Worm (Caenorhabditis elegans): ENCODE results near the gene fbxa-30.

- TF ChIP-seq chd-7 (tag; optimal IDR thresholded peaks at IDR 0.05) (no peak), ama-1 (optimal IDR thresholded peaks at IDR 0.05) (no peak), ama-1 (GFP tag; optimal IDR thresholded peaks at IDR 0.05) (no peak), sea-2 (GFP tag; IDR thresholded peaks at IDR 0.05) (no peak), ceh-27 (GFP tag; optimal IDR thresholded peaks at IDR 0.05) (no peak), snpc-3.4 (tag; optimal IDR thresholded peaks at IDR 0.05) (no peak), tlf-1 (GFP tag; optimal IDR thresholded peaks at IDR 0.05) (no peak), B0035.1 (tag; optimal IDR thresholded peaks at IDR 0.05) (no peak), nfya-1 (tag; optimal IDR thresholded peaks at IDR 0.05; ENCODE audit: borderline replicate concordance, insufficient read depth) (no peak), hlh-26 (GFP tag; conservative IDR thresholded peaks at IDR 0.05) (no peak), B0019.2 (GFP tag; conservative IDR thresholded peaks at IDR 0.05) (no peak), dpl-1 (GFP tag; optimal IDR thresholded peaks at IDR 0.05) (no peak), attf-6 (GFP tag; IDR thresholded peaks at IDR 0.05) (no peak)
Measured at ce11 chrIII:1231186-1231585, 44.2 kb downstream of the fbxa-30 start.
